Worm (Caenorhabditis elegans) whole organism, L2 larva: ENCODE measurements around the gene EEED8.12.

Source experiments
- F13H6.1 ChIP-seq: sonication (generic microtip); optimal IDR thresholded peaks from 2 replicates; lab custom pipeline; 2016; ENCODE audit warnings: missing genetic modification characterization, missing compliant biosample characterization
- R02D3.7 ChIP-seq: fragments of 150-350 bp; optimal IDR thresholded peaks from 2 replicates; lab custom pipeline; 2014; ENCODE audit warnings: missing biosample characterization, missing genetic modification characterization
- alr-1 ChIP-seq: fragments of 150-350 bp; optimal IDR thresholded peaks from 2 replicates; lab custom pipeline; 2014; ENCODE audit warnings: missing biosample characterization, missing genetic modification characterization
- blmp-1 ChIP-seq: sonication (generic microtip); optimal IDR thresholded peaks from 2 replicates; lab custom pipeline; 2017; ENCODE audit warnings: missing genetic modification characterization, mild to moderate bottlenecking, missing compliant biosample characterization, antibody characterized with exemption, moderate library complexity; ENCODE audit not compliant: insufficient read depth
- ceh-16 ChIP-seq: fragments of 150-350 bp; optimal IDR thresholded peaks from 2 replicates; lab custom pipeline; 2014; ENCODE audit warnings: missing biosample characterization, missing genetic modification characterization
- lin-39 ChIP-seq: fragments of 150-350 bp; optimal IDR thresholded peaks from 2 replicates; lab custom pipeline; 2014; ENCODE audit warnings: missing biosample characterization, missing genetic modification reagents, missing genetic modification characterization
- nhr-11 ChIP-seq: fragments of 150-350 bp; optimal IDR thresholded peaks from 2 replicates; lab custom pipeline; 2014; ENCODE audit warnings: missing biosample characterization, missing genetic modification characterization
- nhr-25 ChIP-seq: fragments of 150-350 bp; sonication (generic microtip); optimal IDR thresholded peaks from 3 replicates; lab custom pipeline; 2014; ENCODE audit warnings: missing biosample characterization, missing genetic modification characterization
- nhr-77 ChIP-seq: fragments of 150-350 bp; optimal IDR thresholded peaks from 2 replicates; lab custom pipeline; 2014; ENCODE audit warnings: missing biosample characterization, missing genetic modification characterization
- unc-62 ChIP-seq: fragments of 150-350 bp; optimal IDR thresholded peaks from 2 replicates; lab custom pipeline; 2014; ENCODE audit warnings: missing biosample characterization, missing genetic modification reagents, missing genetic modification characterization
- ztf-11 ChIP-seq: sonication (generic microtip); optimal IDR thresholded peaks from 2 replicates; lab custom pipeline; 2017; ENCODE audit warnings: missing biosample characterization, missing genetic modification characterization
- ztf-4 ChIP-seq: fragments of 150-350 bp; optimal IDR thresholded peaks from 2 replicates; lab custom pipeline; 2014; ENCODE audit warnings: missing biosample characterization, missing genetic modification characterization

DNA sequence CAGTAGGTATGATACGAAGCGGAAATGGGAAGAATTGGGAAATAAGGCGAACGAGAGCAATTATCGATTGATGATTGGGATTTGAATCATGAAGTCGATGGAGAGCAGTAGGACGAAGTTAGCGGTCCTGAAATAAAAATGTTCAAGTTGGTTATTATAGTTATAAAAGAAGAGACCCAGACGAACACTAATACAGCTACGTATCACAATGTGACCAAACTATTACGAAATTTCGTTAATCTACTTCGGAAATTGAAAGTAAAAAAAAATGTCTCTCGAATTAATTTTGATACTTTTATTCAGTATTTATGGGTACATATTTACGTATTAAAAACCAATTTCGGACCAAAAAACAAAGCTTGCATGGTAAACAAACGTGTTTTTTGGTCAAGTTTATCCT lies 17.6 kb upstream of the EEED8.12 start:
- TF ChIP-seq ztf-4 (tag; lab: Kevin White, UChicago): no peak
- TF ChIP-seq nhr-25: no peak
- no peak for TF ChIP-seq blmp-1 (tag; lab: Kevin White, UChicago)
- no peak for TF ChIP-seq nhr-11 (tag; lab: Kevin White, UChicago)
- no peak for TF ChIP-seq nhr-77 (tag; lab: Kevin White, UChicago)
- TF ChIP-seq lin-39 (tag; lab: Kevin White, UChicago): no peak
- no peak for TF ChIP-seq alr-1 (tag; lab: Kevin White, UChicago)
- no peak for TF ChIP-seq F13H6.1 (tag; lab: Kevin White, UChicago)
- no peak for TF ChIP-seq unc-62 (GFP tag; lab: Kevin White, UChicago)
- TF ChIP-seq R02D3.7 (tag; lab: Kevin White, UChicago): no peak
- TF ChIP-seq ztf-11: no peak
- TF ChIP-seq ceh-16 (tag; lab: Kevin White, UChicago): no peak
